Fruit fly (Drosophila melanogaster) whole organism, embryonic: ENCODE measurements around the gene CG5181.
A peak's percentile ranks its signal among the peaks of the same experiment; 100 is the strongest.

ENCODE experiments used
- Aef1 ChIP-seq: fragments of 200-800 bp; sonication (Bioruptor generic); IDR thresholded peaks from 3 replicates; pipeline ENCODE4 v1.3.6; 2022; ENCODE audit warnings: missing biosample characterization, missing genetic modification characterization
- Asciz ChIP-seq: fragments of 200-800 bp; sonication (Bioruptor generic); optimal IDR thresholded peaks from 2 replicates; lab custom pipeline; 2017; ENCODE audit warnings: missing biosample characterization, mild to moderate bottlenecking, missing genetic modification characterization, missing genetic modification reagents
- CG1024 ChIP-seq: fragments of 200-800 bp; sonication (Bioruptor generic); IDR thresholded peaks from 2 replicates; pipeline ENCODE4 v1.3.6; 2022; ENCODE audit warnings: missing biosample characterization, missing genetic modification characterization
- CG10267 ChIP-seq: fragments of 200-800 bp; sonication (Bioruptor generic); optimal IDR thresholded peaks from 2 replicates; lab custom pipeline; 2018; ENCODE audit warnings: missing biosample characterization, mild to moderate bottlenecking, missing genetic modification characterization, moderate library complexity
- CG10274 ChIP-seq: fragments of 200-800 bp; sonication (Bioruptor generic); optimal IDR thresholded peaks from 3 replicates; lab custom pipeline; 2017; ENCODE audit warnings: missing biosample characterization, mild to moderate bottlenecking, missing genetic modification characterization
- CG10959 ChIP-seq: fragments of 200-800 bp; sonication (Bioruptor generic); IDR thresholded peaks from 2 replicates; pipeline ENCODE4 v1.3.6; 2022; ENCODE audit warnings: missing biosample characterization, missing genetic modification characterization
- CG12769 ChIP-seq: fragments of 200-800 bp; sonication (Bioruptor generic); optimal IDR thresholded peaks from 2 replicates; lab custom pipeline; 2019; ENCODE audit warnings: missing biosample characterization, mild to moderate bottlenecking, missing genetic modification characterization, moderate library complexity
- CG13775 ChIP-seq: fragments of 200-800 bp; sonication (Bioruptor generic); optimal IDR thresholded peaks from 3 replicates; lab custom pipeline; 2017; ENCODE audit warnings: missing biosample characterization, mild to moderate bottlenecking, missing genetic modification characterization
- CG16813 ChIP-seq: fragments of 200-800 bp; sonication (Bioruptor generic); IDR thresholded peaks from 3 replicates; pipeline ENCODE4 v1.3.6; 2022; ENCODE audit warnings: missing biosample characterization, missing genetic modification characterization; ENCODE audit not compliant: partially characterized antibody
- CG2129 ChIP-seq: fragments of 200-800 bp; sonication (Bioruptor generic); IDR thresholded peaks from 2 replicates; pipeline ENCODE4 v1.3.6; 2022; ENCODE audit warnings: missing biosample characterization, missing genetic modification characterization; ENCODE audit not compliant: partially characterized antibody
- CG2875 ChIP-seq: fragments of 200-800 bp; sonication (Bioruptor generic); optimal IDR thresholded peaks from 2 replicates; lab custom pipeline; 2017; ENCODE audit warnings: missing biosample characterization, mild to moderate bottlenecking, missing genetic modification characterization, missing genetic modification reagents
- CG30403 ChIP-seq: fragments of 200-800 bp; sonication (Bioruptor generic); optimal IDR thresholded peaks from 3 replicates; lab custom pipeline; 2016; ENCODE audit warnings: missing biosample characterization, missing genetic modification characterization
- CG31388 ChIP-seq: fragments of 200-800 bp; sonication (Bioruptor generic); optimal IDR thresholded peaks from 2 replicates; lab custom pipeline; 2016; ENCODE audit warnings: missing biosample characterization, missing genetic modification characterization
- CG34224 ChIP-seq: fragments of 200-800 bp; sonication (Bioruptor generic); IDR thresholded peaks from 3 replicates; pipeline ENCODE4 v1.3.6; 2022; ENCODE audit warnings: missing biosample characterization, missing genetic modification characterization; ENCODE audit not compliant: partially characterized antibody
- CG4617 ChIP-seq: fragments of 200-800 bp; sonication (Bioruptor generic); optimal IDR thresholded peaks from 3 replicates; lab custom pipeline; 2016; ENCODE audit warnings: missing biosample characterization, missing genetic modification characterization, borderline replicate concordance
- CG6765 ChIP-seq: fragments of 200-800 bp; sonication (Bioruptor generic); optimal IDR thresholded peaks from 3 replicates; lab custom pipeline; 2017; ENCODE audit warnings: missing biosample characterization, mild to moderate bottlenecking, missing genetic modification characterization
- CG7839 ChIP-seq: fragments of 200-800 bp; sonication (Bioruptor generic); optimal IDR thresholded peaks from 3 replicates; lab custom pipeline; 2018; ENCODE audit warnings: missing biosample characterization, mild to moderate bottlenecking, missing genetic modification characterization, moderate library complexity
- CG7987 ChIP-seq: fragments of 200-800 bp; sonication (Bioruptor generic); optimal IDR thresholded peaks from 2 replicates; lab custom pipeline; 2018; ENCODE audit warnings: missing biosample characterization, mild to moderate bottlenecking, missing genetic modification characterization, moderate library complexity
- CG8290 ChIP-seq, 3 experiments: fragments of 200-800 bp; sonication (Bioruptor generic); optimal IDR thresholded peaks; 2 replicates each; lab custom pipeline; 2016 to 2019; ENCODE audit warnings: missing biosample characterization in 3 of 3, missing genetic modification characterization in 3 of 3, mild to moderate bottlenecking in 2 of 3, moderate library complexity in 1 of 3
- CkIIα-i1 ChIP-seq: fragments of 200-800 bp; sonication (Bioruptor generic); IDR thresholded peaks from 2 replicates; pipeline ENCODE4 v1.3.6; 2022; ENCODE audit warnings: missing biosample characterization, missing genetic modification characterization
- Elba2 ChIP-seq: fragments of 200-800 bp; sonication (Bioruptor generic); optimal IDR thresholded peaks from 3 replicates; lab custom pipeline; 2016; ENCODE audit warnings: missing biosample characterization, missing genetic modification characterization
- GATAe ChIP-seq: fragments of 200-800 bp; sonication (Bioruptor generic); conservative IDR thresholded peaks from 2 replicates; pipeline ENCODE4 v1.3.6; 2022; ENCODE audit warnings: missing biosample characterization, missing genetic modification characterization
- Gug ChIP-seq: fragments of 200-800 bp; sonication (Bioruptor generic); IDR thresholded peaks from 4 replicates; pipeline ENCODE4 v1.3.6; 2022; ENCODE audit warnings: missing biosample characterization, missing genetic modification characterization
- HLH54F ChIP-seq: fragments of 200-800 bp; sonication (Bioruptor generic); optimal IDR thresholded peaks from 3 replicates; lab custom pipeline; 2016; ENCODE audit warnings: missing biosample characterization, missing genetic modification characterization
- HmgZ ChIP-seq: fragments of 200-800 bp; sonication (Bioruptor generic); optimal IDR thresholded peaks from 2 replicates; lab custom pipeline; 2018; ENCODE audit warnings: missing biosample characterization, mild to moderate bottlenecking, missing genetic modification characterization
- Mes4 ChIP-seq: fragments of 200-800 bp; sonication (Bioruptor generic); optimal IDR thresholded peaks from 2 replicates; lab custom pipeline; 2016; ENCODE audit warnings: missing biosample characterization, missing genetic modification characterization
- Myb ChIP-seq: fragments of 200-800 bp; sonication (Bioruptor generic); optimal IDR thresholded peaks from 2 replicates; lab custom pipeline; 2016; ENCODE audit warnings: missing biosample characterization, missing genetic modification characterization
- NC2α ChIP-seq: fragments of 200-800 bp; sonication (Bioruptor generic); optimal IDR thresholded peaks from 2 replicates; lab custom pipeline; 2016; ENCODE audit warnings: missing biosample characterization, missing genetic modification characterization
- NC2β ChIP-seq: fragments of 200-800 bp; sonication (Bioruptor generic); optimal IDR thresholded peaks from 2 replicates; lab custom pipeline; 2016; ENCODE audit warnings: missing biosample characterization, missing genetic modification characterization
- Nf-YC ChIP-seq: fragments of 200-800 bp; optimal IDR thresholded peaks from 3 replicates; lab custom pipeline; 2019; ENCODE audit warnings: missing biosample characterization, mild to moderate bottlenecking, missing genetic modification characterization, moderate library complexity
- NfI ChIP-seq: fragments of 200-800 bp; sonication (Bioruptor generic); optimal IDR thresholded peaks from 3 replicates; lab custom pipeline; 2018; ENCODE audit warnings: missing biosample characterization, mild to moderate bottlenecking, missing genetic modification characterization, moderate library complexity
- YL-1 ChIP-seq: fragments of 200-800 bp; sonication (Bioruptor generic); optimal IDR thresholded peaks from 3 replicates; lab custom pipeline; 2017; ENCODE audit warnings: missing biosample characterization, mild to moderate bottlenecking, missing genetic modification characterization
- ap ChIP-seq: fragments of 200-800 bp; sonication (Bioruptor generic); IDR thresholded peaks from 2 replicates; pipeline ENCODE4 v1.3.6; 2022; ENCODE audit warnings: missing biosample characterization, missing genetic modification characterization
- cad ChIP-seq: fragments of >200 bp; optimal IDR thresholded peaks from 2 replicates; lab custom pipeline; 2017; ENCODE audit warnings: missing biosample characterization, missing genetic modification characterization
- dan ChIP-seq: fragments of 200-800 bp; sonication (Bioruptor generic); IDR thresholded peaks from 2 replicates; pipeline ENCODE4 v1.3.6; 2022; ENCODE audit warnings: missing biosample characterization, missing genetic modification characterization
- emc ChIP-seq: fragments of 200-800 bp; sonication (Bioruptor generic); optimal IDR thresholded peaks from 2 replicates; lab custom pipeline; 2016; ENCODE audit warnings: missing biosample characterization, missing genetic modification characterization
- gcm2 ChIP-seq: fragments of 200-800 bp; sonication (Bioruptor generic); optimal IDR thresholded peaks from 2 replicates; lab custom pipeline; 2016; ENCODE audit warnings: missing biosample characterization, missing genetic modification characterization
- grau ChIP-seq: fragments of 200-800 bp; optimal IDR thresholded peaks from 3 replicates; lab custom pipeline; 2019; ENCODE audit warnings: missing biosample characterization, mild to moderate bottlenecking, missing genetic modification characterization, moderate library complexity
- pan ChIP-seq, 4 experiments: fragments of >200 bp in 3 of 4; fragments of 200-800 bp in 1 of 4; sonication (Bioruptor generic) in 1 of 4; optimal IDR thresholded peaks in 3 of 4; IDR thresholded peaks in 1 of 4; 2 replicates each; pipeline versions ENCODE4 v1.3.6 to Lab custom; 2017 to 2022; ENCODE audit warnings: missing biosample characterization in 2 of 4, missing genetic modification characterization in 2 of 4, mixed read lengths in 1 of 4
- pfk ChIP-seq: fragments of 200-800 bp; sonication (Bioruptor generic); optimal IDR thresholded peaks from 2 replicates; lab custom pipeline; 2018; ENCODE audit warnings: missing biosample characterization, mild to moderate bottlenecking, missing genetic modification characterization, moderate library complexity
- pita ChIP-seq: fragments of 200-800 bp; sonication (Bioruptor generic); optimal IDR thresholded peaks from 2 replicates; lab custom pipeline; 2017; ENCODE audit warnings: missing biosample characterization, mild to moderate bottlenecking, missing genetic modification characterization
- pzg ChIP-seq: fragments of 200-800 bp; sonication (Bioruptor generic); optimal IDR thresholded peaks from 3 replicates; lab custom pipeline; 2018; ENCODE audit warnings: missing biosample characterization, mild to moderate bottlenecking, missing genetic modification characterization, moderate library complexity
- repo ChIP-seq: fragments of 200-800 bp; sonication (Bioruptor generic); optimal IDR thresholded peaks from 2 replicates; lab custom pipeline; 2016; ENCODE audit warnings: missing biosample characterization, missing genetic modification characterization
- row ChIP-seq: fragments of 200-800 bp; sonication (Bioruptor generic); IDR thresholded peaks from 3 replicates; pipeline ENCODE4 v1.3.6; 2022; ENCODE audit warnings: missing biosample characterization, missing genetic modification characterization
- tna ChIP-seq: fragments of 200-800 bp; sonication (Bioruptor generic); IDR thresholded peaks from 2 replicates; pipeline ENCODE4 v1.3.6; 2022; ENCODE audit warnings: missing biosample characterization, missing genetic modification characterization; ENCODE audit not compliant: partially characterized antibody
- trh ChIP-seq: fragments of 200-800 bp; sonication (Bioruptor generic); optimal IDR thresholded peaks from 2 replicates; lab custom pipeline; 2016; ENCODE audit warnings: missing biosample characterization, missing genetic modification characterization
- wdn ChIP-seq: fragments of 200-800 bp; sonication (Bioruptor generic); IDR thresholded peaks from 2 replicates; pipeline ENCODE4 v1.3.6; 2022; ENCODE audit warnings: missing biosample characterization, missing genetic modification characterization
- wek ChIP-seq: fragments of 200-800 bp; sonication (Bioruptor generic); optimal IDR thresholded peaks from 3 replicates; lab custom pipeline; 2018; ENCODE audit warnings: missing biosample characterization, mild to moderate bottlenecking, missing genetic modification characterization, moderate library complexity

Gene CG5181

DNA sequence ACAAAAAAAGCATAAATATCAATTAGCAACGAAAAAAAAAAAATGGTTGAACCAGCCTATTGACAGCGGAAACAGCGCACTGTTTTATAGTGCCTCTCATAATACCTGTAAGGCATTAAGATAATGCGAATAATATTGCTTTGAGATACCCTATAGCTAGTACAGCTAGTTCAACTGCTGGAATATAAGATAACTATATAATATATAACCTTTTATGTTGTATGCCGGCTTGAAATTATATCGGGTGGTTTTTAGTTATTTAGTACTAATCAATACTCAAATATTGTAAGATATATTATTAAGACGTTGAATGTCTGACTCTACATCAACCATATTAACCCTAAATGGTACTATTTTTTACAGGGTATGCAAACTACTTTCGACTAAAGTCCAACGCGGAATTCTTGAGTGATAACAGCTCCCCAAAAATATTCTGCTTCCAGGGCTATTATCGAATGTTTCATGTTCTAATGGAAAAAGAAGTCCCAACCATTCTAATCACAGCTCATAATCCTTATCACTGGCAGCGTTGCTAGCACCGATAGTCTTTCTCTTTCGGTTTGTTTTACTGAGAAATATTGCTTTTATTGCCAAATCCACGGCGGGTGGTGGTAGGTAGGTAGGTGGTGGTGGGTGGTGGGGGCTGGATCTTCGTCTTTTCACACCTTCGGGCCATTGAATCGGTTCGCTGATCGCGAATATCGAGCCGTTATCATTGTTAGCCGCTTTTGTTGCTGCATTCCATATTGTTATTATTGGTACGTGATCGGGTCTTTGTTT, 24.5 kb upstream of the CG5181 start (continued):
- TF ChIP-seq CG30403 (GFP tag; lab: Kevin White, UChicago) (peak; percentile 42), repo (no peak), NfI (GFP tag; lab: Kevin White, UChicago) (peak; percentile 70), pzg (no peak), pan (optimal IDR thresholded peaks at IDR 0.05; lab: Kevin White, UChicago) (no peak), pan (GFP tag; optimal IDR thresholded peaks at IDR 0.05 in 1 of 2, IDR thresholded peaks at IDR 0.05 in 1 of 2) (peak in 1 of 2 experiments; percentile 84), CG31388 (no peak), ap (GFP tag; lab: Robert Waterston, UW) (peak; percentile 56; the same call in 1 of the 2 replicates), row (GFP tag; lab: Robert Waterston, UW) (peak; percentile 93), CG8290 (GFP tag; optimal IDR thresholded peaks at IDR 0.05; lab: Kevin White, UChicago) (no peak), CG8290 (tag; optimal IDR thresholded peaks at IDR 0.05; lab: Kevin White, UChicago) (peak in 1 of 2 experiments; percentile 88), Nf-YC (tag; lab: Kevin White, UChicago) (no peak), CG34224 (GFP tag; lab: Robert Waterston, UW) (no peak), CG10267 (tag; lab: Kevin White, UChicago) (peak; percentile 60), CG10959 (peak; percentile 38; the same call in 1 of the 2 replicates), pita (GFP tag; lab: Kevin White, UChicago) (no peak), gcm2 (no peak), CG2875 (GFP tag; lab: Kevin White, UChicago) (peak; percentile 26), Myb (GFP tag; lab: Kevin White, UChicago) (no peak), tna (GFP tag; lab: Robert Waterston, UW) (no peak), wek (GFP tag; lab: Kevin White, UChicago) (no peak), emc (GFP tag; lab: Kevin White, UChicago) (peak; percentile 3), dan (GFP tag; lab: Robert Waterston, UW) (no peak), GATAe (peak; percentile 59; the same call in 1 of the 2 replicates), cad (GFP tag; lab: Kevin White, UChicago) (no peak), CG6765 (GFP tag; lab: Kevin White, UChicago) (peak; percentile 14), CkIIα-i1 (GFP tag; lab: Robert Waterston, UW) (no peak), pfk (GFP tag; lab: Kevin White, UChicago) (no peak), HmgZ (peak; percentile 83), Gug (GFP tag; lab: Robert Waterston, UW) (peak; percentile 38; the same call in 3 of the 4 replicates), NC2β (GFP tag; lab: Kevin White, UChicago) (no peak), CG13775 (peak; percentile 68), CG2129 (GFP tag; lab: Robert Waterston, UW) (no peak), CG7987 (GFP tag; lab: Kevin White, UChicago) (no peak), CG16813 (GFP tag; lab: Robert Waterston, UW) (no peak), CG1024 (GFP tag; lab: Robert Waterston, UW) (0 out of 2 replicates have a peak, but pooled peaks have one; percentile 45), NC2α (GFP tag; lab: Kevin White, UChicago) (no peak), wdn (GFP tag; lab: Robert Waterston, UW) (peak; percentile 92), Asciz (GFP tag; lab: Kevin White, UChicago) (no peak), CG12769 (peak; percentile 88), CG7839 (tag; lab: Kevin White, UChicago) (peak; percentile 86), Elba2 (GFP tag; lab: Kevin White, UChicago) (no peak), CG10274 (GFP tag; lab: Kevin White, UChicago) (peak; percentile 44), CG4617 (GFP tag; lab: Kevin White, UChicago) (no peak), Aef1 (peak; percentile 71), trh (GFP tag; lab: Kevin White, UChicago) (no peak), YL-1 (GFP tag; lab: Kevin White, UChicago) (no peak), Mes4 (GFP tag; lab: Kevin White, UChicago) (no peak), HLH54F (GFP tag; lab: Kevin White, UChicago) (peak; percentile 62), grau (tag; lab: Kevin White, UChicago) (peak; percentile 86)
